Fruit fly (Drosophila melanogaster) whole organism, embryonic: ENCODE data around the gene moody.
A peak's percentile ranks its signal among the peaks of the same experiment; 100 is the strongest.

ENCODE experiments used
- Atf3 ChIP-seq: fragments of 200-800 bp; sonication (Bioruptor generic); optimal IDR thresholded peaks from 3 replicates; lab custom pipeline; 2016; ENCODE audit warnings: missing biosample characterization, missing genetic modification characterization
- Bgb ChIP-seq: fragments of 200-800 bp; sonication (Bioruptor generic); IDR thresholded peaks from 2 replicates; pipeline ENCODE4 v1.3.6; 2022; ENCODE audit warnings: missing biosample characterization, missing genetic modification characterization; ENCODE audit not compliant: partially characterized antibody
- C15 ChIP-seq: fragments of 200-800 bp; sonication (Bioruptor generic); IDR thresholded peaks from 3 replicates; pipeline ENCODE4 v1.3.6; 2022; ENCODE audit warnings: missing biosample characterization, missing genetic modification characterization
- CG10267 ChIP-seq: fragments of 200-800 bp; sonication (Bioruptor generic); optimal IDR thresholded peaks from 2 replicates; lab custom pipeline; 2018; ENCODE audit warnings: missing biosample characterization, mild to moderate bottlenecking, missing genetic modification characterization, moderate library complexity
- CG10366 ChIP-seq: fragments of 200-800 bp; sonication (Bioruptor generic); IDR thresholded peaks from 2 replicates; pipeline ENCODE4 v1.3.6; 2022; ENCODE audit warnings: missing biosample characterization, missing genetic modification characterization
- CG10654 ChIP-seq: fragments of 200-800 bp; sonication (Bioruptor generic); optimal IDR thresholded peaks from 2 replicates; lab custom pipeline; 2016; ENCODE audit warnings: missing biosample characterization, missing genetic modification characterization
- CG11695 ChIP-seq: fragments of 200-800 bp; sonication (Bioruptor generic); IDR thresholded peaks from 3 replicates; pipeline ENCODE4 v1.3.6; 2022; ENCODE audit warnings: missing biosample characterization, missing genetic modification characterization
- CG11723 ChIP-seq: fragments of 200-800 bp; sonication (Bioruptor generic); optimal IDR thresholded peaks from 2 replicates; lab custom pipeline; 2017; ENCODE audit warnings: missing biosample characterization, mild to moderate bottlenecking, missing genetic modification characterization
- CG12769 ChIP-seq: fragments of 200-800 bp; sonication (Bioruptor generic); optimal IDR thresholded peaks from 2 replicates; lab custom pipeline; 2019; ENCODE audit warnings: missing biosample characterization, mild to moderate bottlenecking, missing genetic modification characterization, moderate library complexity
- CG15073 ChIP-seq: fragments of 200-800 bp; sonication (Bioruptor generic); optimal IDR thresholded peaks from 2 replicates; lab custom pipeline; 2016; ENCODE audit warnings: missing biosample characterization, missing genetic modification characterization
- CG16863 ChIP-seq: fragments of 200-800 bp; sonication (Bioruptor generic); optimal IDR thresholded peaks from 3 replicates; lab custom pipeline; 2016; ENCODE audit warnings: missing biosample characterization, missing genetic modification characterization
- CG1792 ChIP-seq: fragments of 200-800 bp; sonication (Bioruptor generic); optimal IDR thresholded peaks from 2 replicates; lab custom pipeline; 2016; ENCODE audit warnings: missing biosample characterization, missing genetic modification characterization
- CG1832 ChIP-seq: fragments of 200-800 bp; sonication (Bioruptor generic); optimal IDR thresholded peaks from 2 replicates; lab custom pipeline; 2017; ENCODE audit warnings: missing biosample characterization, mild to moderate bottlenecking, missing genetic modification characterization, inconsistent platforms
- CG2120 ChIP-seq: fragments of 200-800 bp; sonication (Bioruptor generic); optimal IDR thresholded peaks from 3 replicates; lab custom pipeline; 2016; ENCODE audit warnings: missing biosample characterization, missing genetic modification characterization
- CG3726 ChIP-seq: fragments of 200-800 bp; sonication (Bioruptor generic); IDR thresholded peaks from 3 replicates; pipeline ENCODE4, ENCODE4 v1.3.6; 2022; ENCODE audit warnings: missing biosample characterization, missing genetic modification characterization
- CG43689 ChIP-seq: fragments of 200-800 bp; sonication (Bioruptor generic); IDR thresholded peaks from 2 replicates; pipeline ENCODE4 v1.3.6; 2022; ENCODE audit warnings: missing biosample characterization, missing genetic modification characterization
- CG4854 ChIP-seq: fragments of 200-800 bp; sonication (Bioruptor generic); optimal IDR thresholded peaks from 2 replicates; lab custom pipeline; 2016; ENCODE audit warnings: missing biosample characterization, missing genetic modification characterization, inconsistent platforms
- CG6854 ChIP-seq: fragments of 200-800 bp; sonication (Bioruptor generic); optimal IDR thresholded peaks from 3 replicates; lab custom pipeline; 2017; ENCODE audit warnings: missing biosample characterization, mild to moderate bottlenecking, missing genetic modification characterization
- CG8359 ChIP-seq: fragments of 200-800 bp; sonication (Bioruptor generic); optimal IDR thresholded peaks from 2 replicates; lab custom pipeline; 2017; ENCODE audit warnings: missing biosample characterization, mild to moderate bottlenecking, missing genetic modification characterization, borderline replicate concordance
- CG8944 ChIP-seq: fragments of 200-800 bp; sonication (Bioruptor generic); optimal IDR thresholded peaks from 3 replicates; lab custom pipeline; 2016; ENCODE audit warnings: missing biosample characterization, missing genetic modification characterization
- HLH4C ChIP-seq: fragments of 200-800 bp; sonication (Bioruptor generic); IDR thresholded peaks from 3 replicates; pipeline ENCODE4 v1.3.6; 2022; ENCODE audit warnings: missing biosample characterization, missing genetic modification characterization; ENCODE audit not compliant: partially characterized antibody
- HLH54F ChIP-seq: fragments of 200-800 bp; sonication (Bioruptor generic); optimal IDR thresholded peaks from 3 replicates; lab custom pipeline; 2016; ENCODE audit warnings: missing biosample characterization, missing genetic modification characterization
- Hand ChIP-seq: fragments of 200-800 bp; sonication (Bioruptor generic); optimal IDR thresholded peaks from 2 replicates; lab custom pipeline; 2017; ENCODE audit warnings: mild to moderate bottlenecking, missing biosample characterization, missing genetic modification reagents, missing genetic modification characterization
- Hey ChIP-seq: fragments of 200-800 bp; sonication (Bioruptor generic); optimal IDR thresholded peaks from 3 replicates; lab custom pipeline; 2018; ENCODE audit warnings: missing biosample characterization, mild to moderate bottlenecking, missing genetic modification characterization
- Hr3 ChIP-seq: fragments of 200-800 bp; sonication (Bioruptor generic); optimal IDR thresholded peaks from 3 replicates; lab custom pipeline; 2016; ENCODE audit warnings: missing biosample characterization, missing genetic modification characterization
- Hr78 ChIP-seq, 2 experiments: fragments of 200-800 bp in 1 of 2; fragments of >200 bp in 1 of 2; sonication (Bioruptor generic) in 1 of 2; optimal IDR thresholded peaks; 2 replicates each; lab custom pipeline; 2017 to 2019; ENCODE audit warnings: missing biosample characterization in 2 of 2, missing genetic modification characterization in 2 of 2, mild to moderate bottlenecking in 1 of 2, moderate library complexity in 1 of 2
- NC2α ChIP-seq: fragments of 200-800 bp; sonication (Bioruptor generic); optimal IDR thresholded peaks from 2 replicates; lab custom pipeline; 2016; ENCODE audit warnings: missing biosample characterization, missing genetic modification characterization
- Nf-YA ChIP-seq: fragments of 200-800 bp; sonication (Bioruptor generic); IDR thresholded peaks from 2 replicates; pipeline ENCODE4 v1.3.6; 2022; ENCODE audit warnings: missing biosample characterization, missing genetic modification characterization
- NfI ChIP-seq: fragments of 200-800 bp; sonication (Bioruptor generic); optimal IDR thresholded peaks from 3 replicates; lab custom pipeline; 2018; ENCODE audit warnings: missing biosample characterization, mild to moderate bottlenecking, missing genetic modification characterization, moderate library complexity
- Six4 ChIP-seq: fragments of 200-800 bp; sonication (Bioruptor generic); optimal IDR thresholded peaks from 2 replicates; lab custom pipeline; 2016; ENCODE audit warnings: missing biosample characterization, missing genetic modification characterization
- ac ChIP-seq: fragments of 200-800 bp; sonication (Bioruptor generic); optimal IDR thresholded peaks from 3 replicates; lab custom pipeline; 2017; ENCODE audit warnings: missing biosample characterization, mild to moderate bottlenecking, missing genetic modification characterization
- bab2 ChIP-seq: fragments of 200-800 bp; sonication (Bioruptor generic); optimal IDR thresholded peaks from 2 replicates; lab custom pipeline; 2016; ENCODE audit warnings: missing biosample characterization, missing genetic modification characterization
- caup ChIP-seq: fragments of 200-800 bp; sonication (Bioruptor generic); optimal IDR thresholded peaks from 3 replicates; lab custom pipeline; 2017; ENCODE audit warnings: missing biosample characterization, mild to moderate bottlenecking, missing genetic modification characterization, moderate library complexity; ENCODE audit not compliant: severe bottlenecking
- cg ChIP-seq: fragments of 200-800 bp; sonication (Bioruptor generic); optimal IDR thresholded peaks from 3 replicates; lab custom pipeline; 2019; ENCODE audit warnings: missing biosample characterization, mild to moderate bottlenecking, missing genetic modification characterization, moderate library complexity
- crol ChIP-seq: fragments of 200-800 bp; sonication (Bioruptor generic); IDR thresholded peaks from 2 replicates; pipeline ENCODE4 v1.3.6; 2022; ENCODE audit warnings: missing biosample characterization, missing genetic modification characterization
- dan ChIP-seq: fragments of 200-800 bp; sonication (Bioruptor generic); IDR thresholded peaks from 2 replicates; pipeline ENCODE4 v1.3.6; 2022; ENCODE audit warnings: missing biosample characterization, missing genetic modification characterization
- dm ChIP-seq: fragments of 200-800 bp; sonication (Bioruptor generic); optimal IDR thresholded peaks from 3 replicates; lab custom pipeline; 2016; ENCODE audit warnings: missing biosample characterization, missing genetic modification characterization
- ftz-f1 ChIP-seq: fragments of 200-800 bp; sonication (Bioruptor generic); optimal IDR thresholded peaks from 2 replicates; lab custom pipeline; 2016; ENCODE audit warnings: missing biosample characterization, missing genetic modification characterization
- grn ChIP-seq: fragments of 200-800 bp; sonication (Bioruptor generic); optimal IDR thresholded peaks from 3 replicates; lab custom pipeline; 2017; ENCODE audit warnings: missing biosample characterization, missing genetic modification characterization
- ind ChIP-seq: fragments of 200-800 bp; sonication (Bioruptor generic); optimal IDR thresholded peaks from 3 replicates; lab custom pipeline; 2016; ENCODE audit warnings: missing biosample characterization, missing genetic modification characterization
- jing ChIP-seq: fragments of 200-800 bp; sonication (Bioruptor generic); optimal IDR thresholded peaks from 2 replicates; lab custom pipeline; 2018; ENCODE audit warnings: missing biosample characterization, mild to moderate bottlenecking, missing genetic modification characterization
- ken ChIP-seq: fragments of 200-800 bp; sonication (Bioruptor generic); IDR thresholded peaks from 3 replicates; pipeline ENCODE4 v1.3.6; 2022; ENCODE audit warnings: missing biosample characterization, missing genetic modification characterization
- lab ChIP-seq: fragments of 200-800 bp; sonication (Bioruptor generic); optimal IDR thresholded peaks from 3 replicates; lab custom pipeline; 2017; ENCODE audit warnings: missing biosample characterization, missing genetic modification characterization, mild to moderate bottlenecking, moderate library complexity, missing genetic modification reagents
- lbe ChIP-seq: fragments of 200-800 bp; sonication (Bioruptor generic); optimal IDR thresholded peaks from 2 replicates; lab custom pipeline; 2016; ENCODE audit warnings: missing biosample characterization, mild to moderate bottlenecking, missing genetic modification characterization
- pfk ChIP-seq: fragments of 200-800 bp; sonication (Bioruptor generic); optimal IDR thresholded peaks from 2 replicates; lab custom pipeline; 2018; ENCODE audit warnings: missing biosample characterization, mild to moderate bottlenecking, missing genetic modification characterization, moderate library complexity
- slbo ChIP-seq: fragments of 200-800 bp; sonication (Bioruptor generic); IDR thresholded peaks from 2 replicates; pipeline ENCODE4 v1.3.6; 2022; ENCODE audit warnings: missing biosample characterization, missing genetic modification characterization
- stc ChIP-seq: fragments of 200-800 bp; sonication (Bioruptor generic); IDR thresholded peaks from 2 replicates; pipeline ENCODE4 v1.3.6; 2022; ENCODE audit warnings: missing biosample characterization, missing genetic modification characterization
- twi ChIP-seq: fragments of 200-800 bp; optimal IDR thresholded peaks from 2 replicates; lab custom pipeline; 2019; ENCODE audit warnings: missing biosample characterization, mild to moderate bottlenecking, missing genetic modification characterization, moderate library complexity
- vvl ChIP-seq: fragments of 200-800 bp; sonication (Bioruptor generic); IDR thresholded peaks from 2 replicates; pipeline ENCODE4 v1.3.6; 2022; ENCODE audit warnings: missing biosample characterization, missing genetic modification characterization

moody gene

DNA sequence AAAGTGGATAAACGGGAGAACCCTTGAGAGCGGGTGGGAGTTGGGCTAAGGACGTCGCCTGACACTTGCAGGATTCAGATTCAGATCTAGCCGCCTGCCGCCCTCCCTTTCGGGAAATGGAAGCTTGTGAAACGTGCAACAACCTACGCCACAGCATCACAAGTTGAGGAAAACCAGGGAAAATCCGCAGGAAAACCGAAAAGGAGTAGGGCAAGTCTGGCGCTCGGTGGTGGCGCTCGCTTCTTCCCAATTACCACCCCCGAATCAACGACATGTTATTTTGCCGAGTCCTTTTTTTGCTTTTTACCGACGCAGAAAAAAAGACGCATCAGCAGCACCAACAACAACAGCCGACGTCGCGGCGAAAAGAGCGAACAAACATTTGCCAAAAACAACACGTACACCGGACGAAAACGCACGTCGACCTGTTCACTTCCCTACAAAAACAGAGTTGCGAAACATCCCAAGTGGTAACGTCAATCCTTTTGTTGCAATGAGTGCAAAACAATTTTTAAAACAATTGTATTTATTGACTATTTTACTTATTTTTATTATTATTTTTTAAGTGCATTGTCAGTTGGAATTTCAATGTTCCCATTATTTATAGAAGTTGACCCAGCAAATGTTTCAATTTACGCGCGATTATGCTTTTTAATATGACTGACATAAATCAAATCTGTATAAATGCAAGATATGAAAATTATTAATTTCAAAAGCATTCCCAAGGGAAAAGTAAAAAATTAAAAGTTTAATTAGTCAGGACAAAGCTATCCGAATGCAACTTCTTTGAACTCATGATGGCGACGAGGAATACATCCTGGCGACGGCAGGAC is 38.4 kb downstream of the moody start (continued):
- TF ChIP-seq CG12769 (tag; lab: Kevin White, UChicago): no peak
- TF ChIP-seq CG15073 (GFP tag; lab: Kevin White, UChicago): no peak
- TF ChIP-seq Hr78 (GFP tag; optimal IDR thresholded peaks at IDR 0.05; lab: Kevin White, UChicago): no peak
- TF ChIP-seq Hand (GFP tag; lab: Kevin White, UChicago): peak; percentile 33
- peak; percentile 35 for TF ChIP-seq CG6854 (GFP tag; lab: Kevin White, UChicago)
- peak; percentile 80 for TF ChIP-seq vvl (GFP tag; lab: Robert Waterston, UW)
- 0 out of 2 replicates have a peak, but pooled peaks have one; percentile 21 for TF ChIP-seq stc (GFP tag; lab: Robert Waterston, UW)
- TF ChIP-seq ftz-f1 (GFP tag; lab: Kevin White, UChicago): no peak
- peak; percentile 42 for TF ChIP-seq NfI (GFP tag; lab: Kevin White, UChicago)
- TF ChIP-seq CG2120 (GFP tag; lab: Kevin White, UChicago): peak; percentile 44
- TF ChIP-seq pfk: no peak
- TF ChIP-seq dm (GFP tag; lab: Kevin White, UChicago): no peak
- TF ChIP-seq NC2α (GFP tag; lab: Kevin White, UChicago): no peak
- peak; percentile 35 for TF ChIP-seq CG10654
- TF ChIP-seq Nf-YA (GFP tag; lab: Robert Waterston, UW): no peak; the same call in 1 of the 2 replicates
- peak; percentile 54; the same call in 1 of the 3 replicates for TF ChIP-seq CG11695
- no peak for TF ChIP-seq CG1792 (GFP tag; lab: Kevin White, UChicago)
- peak; percentile 58 for TF ChIP-seq lab
- no peak for TF ChIP-seq Six4 (GFP tag; lab: Kevin White, UChicago)
- TF ChIP-seq CG11723 (GFP tag; lab: Kevin White, UChicago): peak; percentile 7
- TF ChIP-seq cg (GFP tag; lab: Kevin White, UChicago): no peak
- no peak for TF ChIP-seq HLH54F (GFP tag; lab: Kevin White, UChicago)
- TF ChIP-seq CG3726 (GFP tag; lab: Robert Waterston, UW): 0 out of 3 replicates have a peak, but pooled peaks have one; percentile 46
- no peak for TF ChIP-seq bab2
- TF ChIP-seq Atf3: no peak
- TF ChIP-seq jing (GFP tag; lab: Kevin White, UChicago): no peak
- peak; percentile 35; the same call in 1 of the 2 replicates for TF ChIP-seq CG43689 (GFP tag; lab: Robert Waterston, UW)
- peak; percentile 49 for TF ChIP-seq ind (GFP tag; lab: Kevin White, UChicago)
- no peak for TF ChIP-seq Hey
- TF ChIP-seq lbe (GFP tag; lab: Kevin White, UChicago): no peak
- peak; percentile 78 for TF ChIP-seq slbo (GFP tag; lab: Robert Waterston, UW)
- no peak for TF ChIP-seq CG1832 (GFP tag; lab: Kevin White, UChicago)
- TF ChIP-seq ken: peak; percentile 62; the same call in 2 of the 3 replicates
- peak; percentile 41 for TF ChIP-seq Hr3
- TF ChIP-seq CG10267 (tag; lab: Kevin White, UChicago): peak; percentile 34
- no peak for TF ChIP-seq Bgb
- TF ChIP-seq CG16863 (GFP tag; lab: Kevin White, UChicago): no peak
- TF ChIP-seq crol (GFP tag; lab: Robert Waterston, UW): no peak
- no peak for TF ChIP-seq ac
- no peak for TF ChIP-seq twi (tag; lab: Kevin White, UChicago)
- no peak for TF ChIP-seq dan (GFP tag; lab: Robert Waterston, UW)
- TF ChIP-seq grn: no peak
- peak; percentile 57 for TF ChIP-seq caup
- TF ChIP-seq CG4854: no peak
- peak; percentile 62 for TF ChIP-seq CG10366 (GFP tag; lab: Robert Waterston, UW)
- TF ChIP-seq CG8359 (GFP tag; lab: Kevin White, UChicago): no peak
- no peak for TF ChIP-seq HLH4C (GFP tag; lab: Robert Waterston, UW)
- no peak for TF ChIP-seq C15 (GFP tag; lab: Robert Waterston, UW)
- TF ChIP-seq CG8944: no peak
